Worm (Caenorhabditis elegans): ENCODE measurements around the gene ZC190.4.

Gene ZC190.4

ce11 chrV:8665765-8666164, at the start of gene ZC190.4:
Gene ZC190.4, plus strand, starts transcription at chrV:8666065.
- TF ChIP-seq tbx-9 (tag; optimal IDR thresholded peaks at IDR 0.05; ENCODE audit: borderline replicate concordance) (no peak), mes-4 (tag; optimal IDR thresholded peaks at IDR 0.05) (no peak), snpc-1.1 (tag; optimal IDR thresholded peaks at IDR 0.05; ENCODE audit: insufficient read depth) (no peak), egl-44 (GFP tag; IDR thresholded peaks at IDR 0.05) (no peak), ztf-28 (GFP tag; IDR thresholded peaks at IDR 0.05) (no peak), ceh-79 (tag; optimal IDR thresholded peaks at IDR 0.05) (no peak)

ce11 chrV:8618738-8619137, 47.1 kb upstream of the ZC190.4 start, which contains the start of gene grd-5:
Gene grd-5, plus strand, starts transcription at chrV:8619032.
- no peak for TF ChIP-seq ets-4 (GFP tag; optimal IDR thresholded peaks at IDR 0.05)
- no peak for TF ChIP-seq madf-3 (GFP tag; IDR thresholded peaks at IDR 0.05)
- TF ChIP-seq hmg-20 (GFP tag; IDR thresholded peaks at IDR 0.05): no peak

ce11 chrV:8621213-8621612, 44.7 kb upstream of the ZC190.4 start, which contains the start of gene idpc-2:
Gene idpc-2, minus strand, starts transcription at chrV:8621313.
- no peak for TF ChIP-seq snpc-1.1 (tag; optimal IDR thresholded peaks at IDR 0.05; ENCODE audit: insufficient read depth)
- no peak for TF ChIP-seq ets-4 (GFP tag; optimal IDR thresholded peaks at IDR 0.05)
- no peak for TF ChIP-seq F37B4.10 (GFP tag; IDR thresholded peaks at IDR 0.05)
- no peak for TF ChIP-seq dpl-1 (GFP tag; optimal IDR thresholded peaks at IDR 0.05)
- TF ChIP-seq B0336.3 (GFP tag; IDR thresholded peaks at IDR 0.05): no peak
- no peak for TF ChIP-seq egl-18 (GFP tag; IDR thresholded peaks at IDR 0.05)
- TF ChIP-seq nfyb-1 (GFP tag; IDR thresholded peaks at IDR 0.05): no peak
- no peak for TF ChIP-seq gei-17 (GFP tag; optimal IDR thresholded peaks at IDR 0.05)
- TF ChIP-seq somi-1 (GFP tag; optimal IDR thresholded peaks at IDR 0.05): no peak

- TF ChIP-seq sptf-2 (GFP tag; optimal IDR thresholded peaks at IDR 0.05) (no peak), egrh-3 (GFP tag; IDR thresholded peaks at IDR 0.05) (no peak)
Observed at ce11 chrV:8622314-8622713, 43.6 kb upstream of the ZC190.4 start, which contains the start of gene F41E6.1. Gene F41E6.1, plus strand, starts transcription at chrV:8622614.

- TF ChIP-seq snpc-1.1 (tag; optimal IDR thresholded peaks at IDR 0.05; ENCODE audit: insufficient read depth) (no peak), snpc-3.4 (tag; optimal IDR thresholded peaks at IDR 0.05) (no peak), tlf-1 (GFP tag; optimal IDR thresholded peaks at IDR 0.05) (no peak)
Observed at ce11 chrV:8623754-8624153, 42.1 kb upstream of the ZC190.4 start, which contains the start of gene F41E6.17. Gene F41E6.17, plus strand, starts transcription at chrV:8624101.

ce11 chrV:8626406-8626805, 39.5 kb upstream of the ZC190.4 start:
- no peak for TF ChIP-seq attf-5 (GFP tag; optimal IDR thresholded peaks at IDR 0.05)
- no peak for TF ChIP-seq Y53G8AR.9 (GFP tag; conservative IDR thresholded peaks at IDR 0.05)
- TF ChIP-seq nhr-27 (tag; optimal IDR thresholded peaks at IDR 0.05): no peak
- TF ChIP-seq F52B5.7 (tag; optimal IDR thresholded peaks at IDR 0.05): no peak
- TF ChIP-seq F23B12.7 (tag; optimal IDR thresholded peaks at IDR 0.05; ENCODE audit: insufficient read depth): no peak
- TF ChIP-seq hsf-1 (GFP tag; IDR thresholded peaks at IDR 0.05): no peak

ce11 chrV:8627580-8627979, 38.3 kb upstream of the ZC190.4 start:
- TF ChIP-seq hmg-1.2 (GFP tag; IDR thresholded peaks at IDR 0.05) (no peak), attf-5 (GFP tag; optimal IDR thresholded peaks at IDR 0.05) (no peak), bed-2 (GFP tag; IDR thresholded peaks at IDR 0.05) (no peak), F52B5.7 (tag; optimal IDR thresholded peaks at IDR 0.05) (no peak), snpc-1.3 (tag; optimal IDR thresholded peaks at IDR 0.05; ENCODE audit: insufficient read depth) (no peak), hsf-1 (GFP tag; IDR thresholded peaks at IDR 0.05) (no peak), ztf-18 (tag; optimal IDR thresholded peaks at IDR 0.05) (no peak), tbx-9 (tag; optimal IDR thresholded peaks at IDR 0.05; ENCODE audit: borderline replicate concordance) (no peak), F23B12.7 (tag; optimal IDR thresholded peaks at IDR 0.05; ENCODE audit: insufficient read depth) (no peak), hlh-12 (tag; optimal IDR thresholded peaks at IDR 0.05) (no peak), Y53G8AR.9 (GFP tag; conservative IDR thresholded peaks at IDR 0.05) (no peak), gei-17 (GFP tag; optimal IDR thresholded peaks at IDR 0.05) (no peak), F33H1.4 (GFP tag; IDR thresholded peaks at IDR 0.05) (no peak), nhr-120 (GFP tag; IDR thresholded peaks at IDR 0.05) (no peak), egl-18 (GFP tag; IDR thresholded peaks at IDR 0.05) (no peak), ztf-3 (GFP tag; optimal IDR thresholded peaks at IDR 0.05) (no peak)

Data from whole organism, young adult.